Worm (Caenorhabditis elegans): ENCODE results near the gene ugt-60.

- TF ChIP-seq ZK546.5 (tag; optimal IDR thresholded peaks at IDR 0.05): no peak
- peak; percentile 36 for TF ChIP-seq F13H6.1 (tag; optimal IDR thresholded peaks at IDR 0.05)
- no peak for TF ChIP-seq snpc-4 (tag; optimal IDR thresholded peaks at IDR 0.05)
- no peak for TF ChIP-seq nhr-11 (tag; optimal IDR thresholded peaks at IDR 0.05)
- no peak for TF ChIP-seq dmd-4 (tag; optimal IDR thresholded peaks at IDR 0.05)
- peak in 1 of 2 experiments; percentile 50 for TF ChIP-seq lsy-2 (tag; optimal IDR thresholded peaks at IDR 0.05)
- peak; percentile 50 for TF ChIP-seq fos-1 (tag; optimal IDR thresholded peaks at IDR 0.05)
- TF ChIP-seq R02D3.7 (tag; optimal IDR thresholded peaks at IDR 0.05): no peak
- TF ChIP-seq ama-1 (optimal IDR thresholded peaks at IDR 0.05): no peak
- TF ChIP-seq unc-62 (GFP tag; optimal IDR thresholded peaks at IDR 0.05): no peak
- TF ChIP-seq elt-3 (tag; optimal IDR thresholded peaks at IDR 0.05): no peak
- no peak for TF ChIP-seq ztf-11 (tag; optimal IDR thresholded peaks at IDR 0.05)
- no peak for TF ChIP-seq ztf-1 (GFP tag; conservative IDR thresholded peaks at IDR 0.05)
Measured at ce11 chrIII:9698635-9699396, 20.0 kb upstream of the ugt-60 start.
